Worm (Caenorhabditis elegans): Measurements from ENCODE around the gene spe-36.

DNA sequence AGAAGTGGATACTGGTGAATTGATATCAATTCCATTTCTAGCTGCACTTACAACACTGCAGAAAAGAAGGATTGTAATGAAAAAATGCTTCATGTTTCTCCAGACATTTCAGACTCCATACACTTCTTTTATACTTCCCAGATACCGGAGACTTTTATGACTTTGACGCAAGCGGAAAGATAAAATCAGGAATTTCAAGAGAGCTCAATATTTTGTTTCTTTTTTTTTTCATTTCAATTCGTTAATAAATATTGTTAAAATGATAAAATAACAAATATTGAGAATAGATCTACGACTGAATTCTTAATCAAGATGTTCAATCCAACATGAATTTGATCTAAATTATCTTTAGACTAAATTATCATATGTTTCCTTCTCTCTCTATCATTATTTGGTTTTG is 33.4 kb upstream of the spe-36 start, which contains the start of gene lys-5:
- no peak for TF ChIP-seq ztf-11 (tag; optimal IDR thresholded peaks at IDR 0.05)
- TF ChIP-seq elt-3 (tag; optimal IDR thresholded peaks at IDR 0.05): no peak
- no peak for TF ChIP-seq nhr-237 (tag; optimal IDR thresholded peaks at IDR 0.05)
- TF ChIP-seq unc-62 (GFP tag; optimal IDR thresholded peaks at IDR 0.05): no peak
- TF ChIP-seq nhr-28 (tag; optimal IDR thresholded peaks at IDR 0.05): no peak
- TF ChIP-seq pha-4 (tag; optimal IDR thresholded peaks at IDR 0.05): no peak
- TF ChIP-seq flh-1 (GFP tag; optimal IDR thresholded peaks at IDR 0.05): no peak
- no peak for TF ChIP-seq lsy-2 (tag; optimal IDR thresholded peaks at IDR 0.05)
- no peak for TF ChIP-seq nhr-2 (tag; optimal IDR thresholded peaks at IDR 0.05)
- no peak for TF ChIP-seq ces-1 (GFP tag; optimal IDR thresholded peaks at IDR 0.05)
- TF ChIP-seq mab-5 (tag; optimal IDR thresholded peaks at IDR 0.05): no peak
- no peak for TF ChIP-seq tbx-8 (GFP tag; optimal IDR thresholded peaks at IDR 0.05)
